Worm (Caenorhabditis elegans): ENCODE data around the gene math-15.

math-15 gene

ce11 chrII:1870875-1871592 lies 4.9 kb downstream of the math-15 start, which contains the start of gene math-10:
math-10 (plus strand) TSS chrII:1871542.
- TF ChIP-seq nhr-84 (tag; optimal IDR thresholded peaks at IDR 0.05): no peak
- TF ChIP-seq elt-2 (tag; optimal IDR thresholded peaks at IDR 0.05): peak; percentile 33
- no peak for TF ChIP-seq efl-1 (optimal IDR thresholded peaks at IDR 0.05)
- no peak for TF ChIP-seq efl-1 (GFP tag; optimal IDR thresholded peaks at IDR 0.05 in 1 of 2)

ce11 chrII:1875658-1876057 lies 9.5 kb downstream of the math-15 start, which contains the start of gene math-13:
math-13 (plus strand) TSS chrII:1875958.
- no peak for TF ChIP-seq tbx-2 (tag; optimal IDR thresholded peaks at IDR 0.05)
- TF ChIP-seq lir-3 (tag; optimal IDR thresholded peaks at IDR 0.05; ENCODE audit: poor library complexity): no peak
- TF ChIP-seq nhr-85 (tag): no peak
- TF ChIP-seq lin-14 (GFP tag; optimal IDR thresholded peaks at IDR 0.05): no peak
- TF ChIP-seq elt-3 (tag; optimal IDR thresholded peaks at IDR 0.05): no peak
- TF ChIP-seq nhr-12 (tag; optimal IDR thresholded peaks at IDR 0.05): no peak
- TF ChIP-seq mep-1 (tag; optimal IDR thresholded peaks at IDR 0.05): no peak
- no peak for TF ChIP-seq mab-9 (GFP tag; IDR thresholded peaks at IDR 0.05)
- no peak for TF ChIP-seq ceh-88 (GFP tag; IDR thresholded peaks at IDR 0.05)
- no peak for TF ChIP-seq nhr-76 (tag; optimal IDR thresholded peaks at IDR 0.05)
- TF ChIP-seq nhr-90 (tag; optimal IDR thresholded peaks at IDR 0.05; ENCODE audit: poor library complexity): no peak
- no peak for TF ChIP-seq lin-15B (tag; optimal IDR thresholded peaks at IDR 0.05)
- TF ChIP-seq nhr-11 (tag; optimal IDR thresholded peaks at IDR 0.05): no peak
- TF ChIP-seq elt-2 (tag; optimal IDR thresholded peaks at IDR 0.05): no peak
- TF ChIP-seq nhr-84 (tag; optimal IDR thresholded peaks at IDR 0.05): no peak
- TF ChIP-seq swsn-7 (tag; optimal IDR thresholded peaks at IDR 0.05): no peak
- no peak for TF ChIP-seq sptf-1 (tag; optimal IDR thresholded peaks at IDR 0.05)
- TF ChIP-seq F16B12.6 (tag; optimal IDR thresholded peaks at IDR 0.05): no peak
- no peak for TF ChIP-seq efl-1 (optimal IDR thresholded peaks at IDR 0.05)
- no peak for TF ChIP-seq efl-1 (GFP tag; optimal IDR thresholded peaks at IDR 0.05 in 1 of 2)

- TF ChIP-seq pag-3 (tag; optimal IDR thresholded peaks at IDR 0.05; ENCODE audit: borderline replicate concordance, insufficient read depth): no peak
- TF ChIP-seq pqm-1 (tag; optimal IDR thresholded peaks at IDR 0.05): no peak
- TF ChIP-seq swsn-7 (tag; optimal IDR thresholded peaks at IDR 0.05): no peak
- TF ChIP-seq unc-30 (tag; optimal IDR thresholded peaks at IDR 0.05): no peak
- no peak for TF ChIP-seq sox-4 (tag; optimal IDR thresholded peaks at IDR 0.05)
- no peak for TF ChIP-seq ceh-90 (tag; optimal IDR thresholded peaks at IDR 0.05)
- no peak for TF ChIP-seq efl-1 (optimal IDR thresholded peaks at IDR 0.05)
- TF ChIP-seq efl-1 (GFP tag; optimal IDR thresholded peaks at IDR 0.05 in 1 of 2): no peak
- no peak for TF ChIP-seq xbp-1 (tag; optimal IDR thresholded peaks at IDR 0.05)
- TF ChIP-seq ets-5 (GFP tag; IDR thresholded peaks at IDR 0.05): no peak
- no peak for TF ChIP-seq snpc-4 (tag; optimal IDR thresholded peaks at IDR 0.05)
- no peak for TF ChIP-seq unc-130 (tag; optimal IDR thresholded peaks at IDR 0.05)
Observed at ce11 chrII:1878663-1879062, 12.5 kb downstream of the math-15 start, which contains the start of gene math-16. math-16 (minus strand) TSS chrII:1878763.

ce11 chrII:1882705-1883104 lies 16.5 kb downstream of the math-15 start, which contains the start of gene math-5:
math-5 (minus strand) TSS chrII:1882805.
- TF ChIP-seq C34B4.2 (tag; optimal IDR thresholded peaks at IDR 0.05) (no peak), sup-37 (GFP tag; optimal IDR thresholded peaks at IDR 0.05) (no peak), fkh-10 (GFP tag; optimal IDR thresholded peaks at IDR 0.05) (no peak), pax-3 (tag; optimal IDR thresholded peaks at IDR 0.05) (no peak), irx-1 (tag; optimal IDR thresholded peaks at IDR 0.05) (no peak), ceh-90 (tag; optimal IDR thresholded peaks at IDR 0.05) (no peak), ceh-82 (tag; optimal IDR thresholded peaks at IDR 0.05) (no peak), mef-2 (tag; optimal IDR thresholded peaks at IDR 0.05) (no peak), vab-15 (tag; optimal IDR thresholded peaks at IDR 0.05) (no peak), jun-1 (tag; optimal IDR thresholded peaks at IDR 0.05) (no peak), mdl-1 (tag; optimal IDR thresholded peaks at IDR 0.05) (no peak), nhr-11 (tag; optimal IDR thresholded peaks at IDR 0.05) (no peak)

Data from whole organism, L1 larva.